Fruit fly (Drosophila melanogaster): ENCODE data around the gene odd.

dm6 chr2L:3557471-3557870 lies 49.1 kb downstream of the odd start:
- TF ChIP-seq Sox14 (GFP tag; optimal IDR thresholded peaks at IDR 0.05) (peak; percentile 10), spab (GFP tag; optimal IDR thresholded peaks at IDR 0.05) (peak; percentile 15), Sox102F (GFP tag; optimal IDR thresholded peaks at IDR 0.05) (no peak)
